Worm (Caenorhabditis elegans): ENCODE results near the gene F40G12.9.

F40G12.9 gene

ce11 chrV:14322743-14323142, 40.3 kb downstream of the F40G12.9 start, which contains the start of gene F47B8.3:
TSS of gene F47B8.3 (minus strand) at chrV:14323003.
- TF ChIP-seq sem-2 (GFP tag; optimal IDR thresholded peaks at IDR 0.05) = no peak
- TF ChIP-seq ces-1 (GFP tag; optimal IDR thresholded peaks at IDR 0.05) = peak; percentile 17
- no peak for TF ChIP-seq elt-1 (tag; optimal IDR thresholded peaks at IDR 0.05; ENCODE audit: borderline replicate concordance, insufficient read depth)

DNA sequence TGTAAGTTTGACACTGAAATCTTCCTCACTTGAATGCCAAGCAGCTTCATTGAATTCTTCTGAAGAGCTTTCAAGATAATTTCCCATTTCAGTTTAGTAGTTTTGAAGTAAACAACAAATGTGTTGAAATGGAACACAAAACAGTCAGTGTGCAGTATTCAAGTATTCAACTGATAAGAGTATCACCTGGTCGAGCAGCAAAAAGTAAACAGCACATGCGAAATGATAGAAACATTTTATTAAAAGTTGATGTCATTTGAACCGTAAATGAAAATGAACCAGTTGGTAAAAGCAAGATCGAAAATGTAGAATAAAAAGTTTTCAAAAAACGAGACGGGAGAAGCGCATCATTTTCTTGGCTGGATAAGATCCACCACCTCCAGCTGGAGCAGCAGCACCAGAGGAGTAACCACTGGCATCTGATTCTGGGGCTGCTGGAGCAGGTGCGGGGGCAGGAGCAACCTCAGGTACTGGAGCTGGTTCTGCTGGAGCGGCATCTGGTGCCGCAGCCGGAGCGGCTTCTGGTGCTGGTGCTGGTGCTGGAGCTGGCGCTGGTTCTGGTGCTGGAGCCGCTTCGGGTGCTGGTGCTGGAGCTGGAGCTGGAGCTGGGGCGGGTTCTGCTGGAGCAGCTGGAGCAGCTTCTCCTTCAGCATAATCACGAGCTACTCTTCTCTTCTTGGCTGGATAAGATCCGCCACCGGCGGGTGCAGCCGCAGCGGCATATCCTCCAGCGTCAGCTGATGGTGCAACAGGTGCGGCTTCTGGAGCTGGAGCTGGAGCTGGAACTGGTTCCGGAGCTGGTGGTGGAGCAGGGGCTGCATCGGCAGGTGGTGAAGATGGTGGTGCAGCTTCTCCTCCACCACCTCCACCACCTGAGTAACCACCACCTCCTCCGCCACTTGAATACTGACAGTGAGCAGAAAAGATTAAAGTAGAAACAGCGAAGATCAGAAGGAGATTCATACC, 42.3 kb downstream of the F40G12.9 start, which contains the start of the genes F47B8.4 and F47B8.18:
Gene F47B8.4, minus strand, starts transcription at position 172 of the 966 bp plus-strand sequence.
Gene F47B8.18, minus strand, starts transcription at position 963 of the 966 bp plus-strand sequence.
- TF ChIP-seq cnd-1 (tag; optimal IDR thresholded peaks at IDR 0.05) = no peak
- TF ChIP-seq lin-32 (GFP tag; optimal IDR thresholded peaks at IDR 0.05) = no peak
- no peak for TF ChIP-seq sem-2 (GFP tag; optimal IDR thresholded peaks at IDR 0.05)

- no peak for TF ChIP-seq unc-62 (GFP tag; optimal IDR thresholded peaks at IDR 0.05)
- TF ChIP-seq ceh-43 (GFP tag; optimal IDR thresholded peaks at IDR 0.05) = no peak
- TF ChIP-seq ztf-11 (tag; optimal IDR thresholded peaks at IDR 0.05) = no peak
- no peak for TF ChIP-seq ham-2 (GFP tag; optimal IDR thresholded peaks at IDR 0.05)
- TF ChIP-seq zip-8 (tag; optimal IDR thresholded peaks at IDR 0.05) = no peak
- TF ChIP-seq cnd-1 (tag; optimal IDR thresholded peaks at IDR 0.05) = no peak
- TF ChIP-seq hlh-1 (tag; optimal IDR thresholded peaks at IDR 0.05) = no peak
- TF ChIP-seq pha-4 (tag; optimal IDR thresholded peaks at IDR 0.05) = no peak
- no peak for TF ChIP-seq elt-1 (tag; optimal IDR thresholded peaks at IDR 0.05; ENCODE audit: borderline replicate concordance, insufficient read depth)
- TF ChIP-seq elt-3 (tag; optimal IDR thresholded peaks at IDR 0.05) = no peak
- no peak for TF ChIP-seq M03D4.4 (tag; optimal IDR thresholded peaks at IDR 0.05)
- no peak for TF ChIP-seq blmp-1 (tag; optimal IDR thresholded peaks at IDR 0.05)
- TF ChIP-seq unc-39 (tag; optimal IDR thresholded peaks at IDR 0.05) = no peak
- TF ChIP-seq mep-1 (tag; optimal IDR thresholded peaks at IDR 0.05) = no peak
- no peak for TF ChIP-seq mab-5 (tag; optimal IDR thresholded peaks at IDR 0.05)
- TF ChIP-seq bed-3 (GFP tag; optimal IDR thresholded peaks at IDR 0.05) = no peak
- no peak for TF ChIP-seq nhr-237 (tag; optimal IDR thresholded peaks at IDR 0.05)
Measured at ce11 chrV:14327776-14328175, 45.3 kb downstream of the F40G12.9 start, which contains the start of gene F47B8.5. TSS of gene F47B8.5 (minus strand) at chrV:14327876.

DNA sequence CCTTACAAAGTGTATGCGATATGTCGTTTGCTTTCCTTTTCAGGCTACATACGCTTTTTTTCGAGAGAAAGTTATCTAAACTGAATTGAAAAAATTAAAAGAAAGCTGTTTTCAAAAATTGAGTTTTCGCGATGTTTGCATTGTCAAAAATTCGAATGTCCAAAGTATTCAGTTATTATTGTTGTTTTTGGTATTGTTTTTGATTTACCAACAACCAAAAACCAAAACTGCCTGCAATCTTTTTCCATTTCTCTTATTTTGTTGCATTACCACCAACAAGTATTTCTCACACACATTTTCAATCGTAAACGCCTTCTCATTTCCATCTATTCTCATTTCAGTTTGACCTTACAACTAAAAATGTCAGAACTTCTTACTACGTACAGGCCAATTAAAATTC, 46.3 kb downstream of the F40G12.9 start, which contains the start of gene pepm-1:
Gene pepm-1, plus strand, starts transcription at position 301 of the 400 bp plus-strand sequence.
- TF ChIP-seq elt-1 (tag; optimal IDR thresholded peaks at IDR 0.05; ENCODE audit: borderline replicate concordance, insufficient read depth) (no peak), lin-13 (tag; optimal IDR thresholded peaks at IDR 0.05) (no peak), unc-39 (tag; optimal IDR thresholded peaks at IDR 0.05) (no peak), snpc-4 (tag; optimal IDR thresholded peaks at IDR 0.05) (no peak), M03D4.4 (tag; optimal IDR thresholded peaks at IDR 0.05) (no peak), nhr-28 (tag; optimal IDR thresholded peaks at IDR 0.05) (no peak), ham-2 (GFP tag; optimal IDR thresholded peaks at IDR 0.05) (no peak), nhr-12 (tag; optimal IDR thresholded peaks at IDR 0.05) (no peak), nhr-237 (tag; optimal IDR thresholded peaks at IDR 0.05) (no peak), nhr-2 (tag; optimal IDR thresholded peaks at IDR 0.05) (no peak), ces-1 (GFP tag; optimal IDR thresholded peaks at IDR 0.05) (no peak), mep-1 (tag; optimal IDR thresholded peaks at IDR 0.05) (no peak), ceh-43 (GFP tag; optimal IDR thresholded peaks at IDR 0.05) (no peak), hlh-1 (tag; optimal IDR thresholded peaks at IDR 0.05) (no peak)

ce11 chrV:14331477-14331876, 49.0 kb downstream of the F40G12.9 start, which contains the start of gene F47B8.8:
TSS of gene F47B8.8 (plus strand) at chrV:14331733.
- TF ChIP-seq unc-39 (tag; optimal IDR thresholded peaks at IDR 0.05) (no peak), mep-1 (tag; optimal IDR thresholded peaks at IDR 0.05) (no peak), nhr-12 (tag; optimal IDR thresholded peaks at IDR 0.05) (no peak), ces-1 (GFP tag; optimal IDR thresholded peaks at IDR 0.05) (no peak), hlh-1 (tag; optimal IDR thresholded peaks at IDR 0.05) (no peak), sem-2 (GFP tag; optimal IDR thresholded peaks at IDR 0.05) (no peak), nhr-76 (tag; optimal IDR thresholded peaks at IDR 0.05) (no peak), nhr-28 (tag; optimal IDR thresholded peaks at IDR 0.05) (no peak), ceh-43 (GFP tag; optimal IDR thresholded peaks at IDR 0.05) (no peak), sptf-1 (tag; optimal IDR thresholded peaks at IDR 0.05) (no peak), nhr-237 (tag; optimal IDR thresholded peaks at IDR 0.05) (no peak)
